Fruit fly (Drosophila melanogaster): ENCODE measurements around the gene elm.
A peak's percentile ranks its signal among the peaks of the same experiment; 100 is the strongest.

elm gene

dm6 chr3R:5654692-5655181 is at the start of gene elm, which contains the start of gene MED27:
elm (minus strand) TSS chr3R:5654861.
MED27 (plus strand) TSS chr3R:5655139.
- TF ChIP-seq pan (optimal IDR thresholded peaks at IDR 0.05): no peak
- no peak for TF ChIP-seq EcR (GFP tag; optimal IDR thresholded peaks at IDR 0.05)
- TF ChIP-seq psq (optimal IDR thresholded peaks at IDR 0.05): no peak
- TF ChIP-seq Dll (optimal IDR thresholded peaks at IDR 0.05): no peak
- no peak for TF ChIP-seq CG8478 (optimal IDR thresholded peaks at IDR 0.05)
- TF ChIP-seq usp (GFP tag; optimal IDR thresholded peaks at IDR 0.05): no peak

DNA sequence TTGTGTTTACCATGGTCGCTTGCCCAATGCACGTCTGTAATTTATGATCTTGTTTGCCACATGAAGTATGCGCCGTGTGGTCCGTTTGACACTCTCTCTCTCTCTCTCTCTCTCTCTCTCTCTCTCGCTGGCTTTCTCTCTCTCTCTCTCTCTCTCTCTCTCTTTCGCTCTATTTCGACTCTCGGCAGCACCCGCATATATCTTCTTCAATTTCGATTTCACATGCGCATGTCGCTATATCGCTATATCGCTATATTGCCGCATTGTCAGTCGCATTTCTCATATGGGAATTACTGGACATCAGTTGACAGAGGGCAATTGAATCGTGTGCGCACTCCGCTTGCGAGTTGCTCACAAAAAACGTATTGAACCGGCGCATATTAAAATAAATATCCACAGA is 46.4 kb upstream of the elm start:
- TF ChIP-seq EcR (GFP tag; optimal IDR thresholded peaks at IDR 0.05): no peak
- no peak for TF ChIP-seq psq (optimal IDR thresholded peaks at IDR 0.05)
- TF ChIP-seq Dll (optimal IDR thresholded peaks at IDR 0.05): peak; percentile 74

- TF ChIP-seq usp (GFP tag; optimal IDR thresholded peaks at IDR 0.05) (no peak), psq (optimal IDR thresholded peaks at IDR 0.05) (no peak), Dll (optimal IDR thresholded peaks at IDR 0.05) (no peak), EcR (GFP tag; optimal IDR thresholded peaks at IDR 0.05) (no peak), CG8478 (optimal IDR thresholded peaks at IDR 0.05) (no peak), pan (optimal IDR thresholded peaks at IDR 0.05) (no peak)
Measured at dm6 chr3R:5696384-5696783, 41.7 kb upstream of the elm start.

dm6 chr3R:5694461-5694860 is 39.8 kb upstream of the elm start:
- TF ChIP-seq Dll (optimal IDR thresholded peaks at IDR 0.05) (no peak), EcR (GFP tag; optimal IDR thresholded peaks at IDR 0.05) (no peak), CG8478 (optimal IDR thresholded peaks at IDR 0.05) (no peak), pan (optimal IDR thresholded peaks at IDR 0.05) (no peak), psq (optimal IDR thresholded peaks at IDR 0.05) (no peak)

dm6 chr3R:5693186-5693585 is 38.5 kb upstream of the elm start, which contains the start of gene CG2104:
CG2104 (minus strand) TSS chr3R:5693286.
- TF ChIP-seq psq (optimal IDR thresholded peaks at IDR 0.05) (no peak), usp (GFP tag; optimal IDR thresholded peaks at IDR 0.05) (no peak), pan (optimal IDR thresholded peaks at IDR 0.05) (no peak), EcR (GFP tag; optimal IDR thresholded peaks at IDR 0.05) (no peak), Dll (optimal IDR thresholded peaks at IDR 0.05) (no peak), CG8478 (optimal IDR thresholded peaks at IDR 0.05) (no peak)

dm6 chr3R:5691042-5691441 is 36.4 kb upstream of the elm start:
- TF ChIP-seq usp (GFP tag; optimal IDR thresholded peaks at IDR 0.05) (no peak), psq (optimal IDR thresholded peaks at IDR 0.05) (no peak), pan (optimal IDR thresholded peaks at IDR 0.05) (no peak), Dll (optimal IDR thresholded peaks at IDR 0.05) (no peak), CG8478 (optimal IDR thresholded peaks at IDR 0.05) (no peak), EcR (GFP tag; optimal IDR thresholded peaks at IDR 0.05) (no peak)

DNA sequence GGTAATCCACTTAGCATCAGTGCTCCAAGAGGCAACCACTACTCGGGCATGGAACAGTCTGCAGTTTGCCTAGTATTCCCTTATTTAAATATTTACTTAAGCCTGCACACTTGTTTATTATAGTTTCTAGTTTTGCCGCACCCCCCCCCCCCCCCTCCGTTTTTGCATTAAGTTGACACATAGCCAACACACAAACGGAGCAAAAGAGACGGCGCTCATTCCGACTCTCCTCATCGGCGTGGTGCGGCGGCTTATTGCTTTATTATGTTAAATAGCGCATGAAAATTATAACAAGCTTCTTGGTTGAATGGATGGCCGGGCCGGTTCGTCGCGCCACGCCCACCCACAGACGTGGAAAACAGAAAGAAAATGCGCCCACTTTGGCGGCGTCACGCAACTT is 35.0 kb upstream of the elm start:
- TF ChIP-seq EcR (GFP tag; optimal IDR thresholded peaks at IDR 0.05) (no peak), psq (optimal IDR thresholded peaks at IDR 0.05) (no peak), Dll (optimal IDR thresholded peaks at IDR 0.05) (no peak), usp (GFP tag; optimal IDR thresholded peaks at IDR 0.05) (no peak), pan (optimal IDR thresholded peaks at IDR 0.05) (no peak), CG8478 (optimal IDR thresholded peaks at IDR 0.05) (no peak)

dm6 chr3R:5686049-5686757 is 31.5 kb upstream of the elm start:
- TF ChIP-seq psq (optimal IDR thresholded peaks at IDR 0.05): no peak
- TF ChIP-seq pan (optimal IDR thresholded peaks at IDR 0.05): no peak
- TF ChIP-seq usp (GFP tag; optimal IDR thresholded peaks at IDR 0.05): no peak
- TF ChIP-seq EcR (GFP tag; optimal IDR thresholded peaks at IDR 0.05): no peak
- no peak for TF ChIP-seq CG8478 (optimal IDR thresholded peaks at IDR 0.05)
- TF ChIP-seq Dll (optimal IDR thresholded peaks at IDR 0.05): no peak

dm6 chr3R:5685269-5686048 is 30.8 kb upstream of the elm start, which contains the start of the genes Rab23 and plx:
Rab23 (minus strand) TSS chr3R:5685434.
plx (plus strand) TSS chr3R:5685855.
- TF ChIP-seq CG8478 (optimal IDR thresholded peaks at IDR 0.05): no peak

DNA sequence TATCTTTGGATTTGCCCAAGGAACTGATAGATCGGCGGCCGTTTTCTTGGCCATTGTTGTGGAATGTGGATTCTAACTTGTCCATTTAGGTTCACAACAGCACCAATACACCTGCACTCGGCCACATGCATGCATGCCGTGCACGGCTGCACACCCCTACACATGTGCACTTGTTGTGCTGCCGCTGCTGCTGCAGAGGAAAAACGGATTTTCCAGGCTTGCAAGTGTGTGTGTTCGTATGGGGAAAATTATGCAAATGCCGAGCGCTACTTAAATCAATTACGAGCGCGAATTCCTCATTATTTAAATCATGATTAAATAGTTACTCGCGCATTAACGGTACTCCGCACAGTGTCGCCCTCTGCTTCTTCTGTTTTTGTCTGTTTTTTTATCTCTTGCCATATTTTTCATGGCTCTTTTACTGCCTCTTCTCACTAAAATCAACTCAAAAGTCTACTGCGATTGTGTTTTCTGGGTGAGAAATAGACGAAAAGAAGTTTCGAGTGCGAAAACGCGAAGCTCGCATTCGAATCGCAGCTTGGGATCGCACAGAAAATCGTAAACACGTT is 30.0 kb upstream of the elm start:
- no peak for TF ChIP-seq pan (optimal IDR thresholded peaks at IDR 0.05)

DNA sequence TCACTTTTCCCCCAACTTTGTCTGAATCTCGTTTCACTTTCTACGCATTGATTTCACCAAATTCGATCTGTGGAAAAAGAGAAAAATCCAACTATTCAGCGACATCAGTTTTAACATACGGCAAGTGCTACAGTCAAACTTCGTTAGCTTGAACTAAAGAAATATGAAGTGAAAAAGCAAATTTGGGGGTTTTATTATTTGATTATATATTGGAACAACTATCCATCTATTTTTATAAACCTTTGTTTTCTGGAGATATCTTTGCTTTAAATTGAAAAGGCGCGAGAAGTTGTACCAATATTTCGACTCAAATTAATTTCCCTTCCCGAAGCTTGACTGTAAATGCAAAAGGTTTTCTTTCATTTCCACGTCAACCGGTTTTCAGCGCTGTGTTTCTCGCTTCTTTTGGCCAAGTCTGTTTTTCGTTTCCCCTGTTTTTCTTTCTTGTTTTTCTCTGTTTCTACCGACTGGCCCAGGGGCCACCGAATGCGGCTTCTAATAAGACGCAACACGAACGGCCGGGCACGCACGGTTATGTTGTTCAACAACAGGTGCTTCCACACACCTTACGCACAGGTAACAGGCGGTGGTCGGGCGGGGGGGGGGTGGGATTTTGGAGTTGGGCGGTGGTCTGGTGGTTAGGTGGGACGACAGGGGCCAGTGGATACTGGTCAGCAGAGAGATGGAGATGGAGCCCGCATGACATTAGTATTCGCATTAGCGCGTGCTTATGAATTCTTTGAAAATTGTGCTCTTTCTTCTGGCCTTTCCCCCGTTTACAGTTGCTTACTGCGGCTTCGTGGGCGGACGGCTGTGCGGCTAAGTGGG is 28.5 kb upstream of the elm start:
- no peak for TF ChIP-seq EcR (GFP tag; optimal IDR thresholded peaks at IDR 0.05)
- TF ChIP-seq usp (GFP tag; optimal IDR thresholded peaks at IDR 0.05): no peak
- TF ChIP-seq CG8478 (optimal IDR thresholded peaks at IDR 0.05): no peak
- TF ChIP-seq Dll (optimal IDR thresholded peaks at IDR 0.05): no peak
- no peak for TF ChIP-seq pan (optimal IDR thresholded peaks at IDR 0.05)
- no peak for TF ChIP-seq psq (optimal IDR thresholded peaks at IDR 0.05)

- no peak for TF ChIP-seq Dll (optimal IDR thresholded peaks at IDR 0.05)
- no peak for TF ChIP-seq psq (optimal IDR thresholded peaks at IDR 0.05)
- no peak for TF ChIP-seq usp (GFP tag; optimal IDR thresholded peaks at IDR 0.05)
- no peak for TF ChIP-seq CG8478 (optimal IDR thresholded peaks at IDR 0.05)
- no peak for TF ChIP-seq EcR (GFP tag; optimal IDR thresholded peaks at IDR 0.05)
- TF ChIP-seq pan (optimal IDR thresholded peaks at IDR 0.05): no peak
Measured at dm6 chr3R:5682238-5682637, 27.6 kb upstream of the elm start.

All from whole organism.